Fruit fly (Drosophila melanogaster) S2 (cell line): ENCODE data around the gene bcd.

ENCODE experiments used
- CG8478 ChIP-seq: fragments of >200 bp; optimal IDR thresholded peaks from 2 replicates; lab custom pipeline; 2018
- CTCF ChIP-seq, 2 experiments: fragments of >200 bp; optimal IDR thresholded peaks; 2 replicates each; lab custom pipeline; 2018

dm6 chr3R:6766928-6767327 is 7.7 kb upstream of the bcd start:
- TF ChIP-seq CG8478 (lab: Kevin White, UChicago) (no peak), CTCF (optimal IDR thresholded peaks at IDR 0.05; lab: Kevin White, UChicago) (no peak)
